Worm (Caenorhabditis elegans) whole organism, late embryonic: ENCODE measurements around the gene K02E2.11.

Experiments used
- C08G9.2 ChIP-seq: sonication (generic microtip); optimal IDR thresholded peaks from 2 replicates; lab custom pipeline; 2016; ENCODE audit warnings: mild to moderate bottlenecking, missing genetic modification characterization, moderate library complexity, missing compliant biosample characterization
- C38D4.7 ChIP-seq: fragments of 200-800 bp; sonication (Bioruptor generic); optimal IDR thresholded peaks from 2 replicates; lab custom pipeline; 2018; ENCODE audit warnings: mild to moderate bottlenecking, missing genetic modification characterization, moderate library complexity, missing compliant biosample characterization
- K02D7.2 ChIP-seq: sonication (generic microtip); optimal IDR thresholded peaks from 2 replicates; lab custom pipeline; 2017; ENCODE audit warnings: mild to moderate bottlenecking, missing genetic modification characterization, missing compliant biosample characterization
- T23F11.4 ChIP-seq: fragments of 200-800 bp; sonication (Bioruptor generic); optimal IDR thresholded peaks from 2 replicates; lab custom pipeline; 2018; ENCODE audit warnings: mild to moderate bottlenecking, missing genetic modification characterization, missing compliant biosample characterization
- ama-1 ChIP-seq: fragments of 150-350 bp; optimal IDR thresholded peaks from 2 replicates; lab custom pipeline; 2014
- ceh-18 ChIP-seq: sonication (generic microtip); optimal IDR thresholded peaks from 2 replicates; lab custom pipeline; 2016; ENCODE audit warnings: missing genetic modification characterization, missing compliant biosample characterization
- ceh-19 ChIP-seq: fragments of 200-800 bp; sonication (Bioruptor generic); optimal IDR thresholded peaks from 2 replicates; lab custom pipeline; 2018; ENCODE audit warnings: mild to moderate bottlenecking, missing genetic modification characterization, missing compliant biosample characterization
- ceh-2 ChIP-seq: sonication (generic microtip); optimal IDR thresholded peaks from 2 replicates; lab custom pipeline; 2016; ENCODE audit warnings: missing genotype, missing genetic modification characterization, missing compliant biosample characterization
- ceh-24 ChIP-seq: sonication (generic microtip); optimal IDR thresholded peaks from 2 replicates; lab custom pipeline; 2016; ENCODE audit warnings: mild to moderate bottlenecking, missing genetic modification characterization, missing compliant biosample characterization
- ceh-31 ChIP-seq: sonication (generic microtip); optimal IDR thresholded peaks from 2 replicates; lab custom pipeline; 2016; ENCODE audit warnings: missing genetic modification characterization, missing compliant biosample characterization
- ceh-9 ChIP-seq: sonication (generic microtip); optimal IDR thresholded peaks from 2 replicates; lab custom pipeline; 2016; ENCODE audit warnings: mild to moderate bottlenecking, missing genetic modification characterization, inconsistent platforms, missing compliant biosample characterization
- dve-1 ChIP-seq: sonication (generic microtip); optimal IDR thresholded peaks from 2 replicates; lab custom pipeline; 2017; ENCODE audit warnings: antibody characterized with exemption, mild to moderate bottlenecking, missing genetic modification characterization, missing compliant biosample characterization
- elt-2 ChIP-seq: sonication (generic microtip); optimal IDR thresholded peaks from 2 replicates; lab custom pipeline; 2016; ENCODE audit warnings: missing genetic modification reagents, missing genetic modification characterization, missing compliant biosample characterization
- eyg-1 ChIP-seq: sonication (generic microtip); optimal IDR thresholded peaks from 2 replicates; lab custom pipeline; 2016; ENCODE audit warnings: missing genotype, missing genetic modification characterization, missing compliant biosample characterization
- fkh-10 ChIP-seq: fragments of 150-350 bp; optimal IDR thresholded peaks from 2 replicates; lab custom pipeline; 2014; ENCODE audit warnings: missing biosample characterization, missing genetic modification reagents, missing genetic modification characterization
- hlh-30 ChIP-seq: sonication (generic microtip); optimal IDR thresholded peaks from 2 replicates; lab custom pipeline; 2017; ENCODE audit warnings: antibody characterized with exemption, missing genetic modification characterization, missing compliant biosample characterization; ENCODE audit not compliant: insufficient read depth
- hlh-6 ChIP-seq: sonication (generic microtip); optimal IDR thresholded peaks from 2 replicates; lab custom pipeline; 2016; ENCODE audit warnings: missing genotype, missing genetic modification characterization, missing compliant biosample characterization
- hlh-8 ChIP-seq: sonication (generic microtip); optimal IDR thresholded peaks from 2 replicates; lab custom pipeline; 2016; ENCODE audit warnings: missing genotype, missing genetic modification characterization, missing compliant biosample characterization
- lim-6 ChIP-seq: sonication (generic microtip); optimal IDR thresholded peaks from 2 replicates; lab custom pipeline; 2016; ENCODE audit warnings: missing genetic modification characterization, missing compliant biosample characterization
- nfya-1 ChIP-seq: sonication (generic microtip); optimal IDR thresholded peaks from 2 replicates; lab custom pipeline; 2017; ENCODE audit warnings: missing genetic modification characterization, mild to moderate bottlenecking, missing compliant biosample characterization, antibody characterized with exemption, moderate library complexity
- nhr-232 ChIP-seq: sonication (generic microtip); optimal IDR thresholded peaks from 2 replicates; lab custom pipeline; 2016; ENCODE audit warnings: missing genetic modification characterization, missing compliant biosample characterization
- npax-4 ChIP-seq: sonication (generic microtip); optimal IDR thresholded peaks from 2 replicates; lab custom pipeline; 2016; ENCODE audit warnings: missing genetic modification characterization, missing compliant biosample characterization
- odd-2 ChIP-seq: sonication (generic microtip); optimal IDR thresholded peaks from 2 replicates; lab custom pipeline; 2017; ENCODE audit warnings: antibody characterized with exemption, mild to moderate bottlenecking, missing genetic modification characterization, missing compliant biosample characterization
- pax-1 ChIP-seq: fragments of 150-350 bp; optimal IDR thresholded peaks from 2 replicates; lab custom pipeline; 2014; ENCODE audit warnings: missing biosample characterization, missing genetic modification characterization
- pha-4 ChIP-seq: fragments of 150-350 bp; optimal IDR thresholded peaks from 2 replicates; lab custom pipeline; 2018; ENCODE audit warnings: missing biosample characterization, missing genetic modification reagents, missing genetic modification characterization
- pqm-1 ChIP-seq: sonication (generic microtip); optimal IDR thresholded peaks from 2 replicates; lab custom pipeline; 2016; ENCODE audit warnings: missing genetic modification characterization, missing compliant biosample characterization
- pros-1 ChIP-seq: fragments of 150-350 bp; optimal IDR thresholded peaks from 2 replicates; lab custom pipeline; 2014; ENCODE audit warnings: missing biosample characterization, missing genetic modification reagents, missing genetic modification characterization
- tbx-7 ChIP-seq: sonication (generic microtip); optimal IDR thresholded peaks from 2 replicates; lab custom pipeline; 2016; ENCODE audit warnings: missing genotype, missing genetic modification characterization, missing compliant biosample characterization
- ttx-3 ChIP-seq: sonication (generic microtip); optimal IDR thresholded peaks from 2 replicates; lab custom pipeline; 2016; ENCODE audit warnings: missing genetic modification reagents, missing genetic modification characterization, missing compliant biosample characterization
- ztf-16 ChIP-seq: sonication (generic microtip); optimal IDR thresholded peaks from 2 replicates; lab custom pipeline; 2017; ENCODE audit warnings: missing genetic modification characterization, missing compliant biosample characterization

The K02E2.11 gene

DNA sequence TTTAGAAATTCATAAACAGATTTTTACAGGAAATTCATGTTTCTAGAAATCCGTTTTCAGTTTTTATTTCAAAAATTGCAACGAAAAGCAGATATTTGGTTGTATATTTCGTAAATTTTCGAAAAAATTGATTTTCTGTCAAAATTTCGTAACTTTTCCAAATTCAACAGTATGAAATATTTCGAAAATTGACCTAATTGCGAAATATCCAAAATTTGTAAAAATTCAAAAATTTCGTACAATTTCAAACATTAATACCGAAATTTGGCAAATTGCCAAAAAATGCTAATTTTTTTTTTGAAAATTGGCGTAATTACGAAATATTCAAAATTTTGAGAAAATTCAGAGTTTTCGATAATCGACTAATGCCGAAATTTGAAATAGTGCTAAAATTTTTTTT lies 30.8 kb downstream of the K02E2.11 start:
- TF ChIP-seq pax-1 (tag; lab: Kevin White, UChicago) (no peak), pha-4 (tag; lab: Kevin White, UChicago) (no peak), ama-1 (lab: Kevin White, UChicago) (no peak), nfya-1 (tag; lab: Kevin White, UChicago) (no peak), C38D4.7 (GFP tag; lab: Kevin White, UChicago) (no peak), ceh-9 (tag; lab: Kevin White, UChicago) (no peak), ttx-3 (tag; lab: Kevin White, UChicago) (no peak)
- TF ChIP-seq, all 69 proteins: peak for 0

DNA sequence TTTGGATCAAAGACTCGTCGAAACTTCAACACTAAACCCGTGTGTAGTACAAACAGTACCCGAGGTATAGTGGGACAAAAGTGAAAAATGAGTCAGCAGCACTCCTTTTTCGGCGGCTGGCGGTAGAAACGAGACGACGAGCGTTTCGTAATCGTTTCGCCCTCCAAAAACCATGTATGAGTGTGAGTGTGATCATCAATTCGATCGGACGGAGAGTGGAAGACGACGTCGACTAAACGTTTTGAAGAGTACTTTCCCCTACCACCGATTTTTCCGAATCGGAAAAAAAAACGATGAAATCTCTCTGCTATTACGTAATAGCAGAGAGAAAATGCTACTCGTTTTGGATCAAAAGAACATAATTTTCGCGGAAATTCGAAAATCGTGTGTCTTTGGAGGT lies 32.3 kb downstream of the K02E2.11 start:
- no peak for TF ChIP-seq eyg-1 (tag; lab: Kevin White, UChicago)
- TF ChIP-seq nhr-232 (tag; lab: Kevin White, UChicago) = no peak
- no peak for TF ChIP-seq lim-6 (tag; lab: Kevin White, UChicago)
- TF ChIP-seq pros-1 (tag; lab: Kevin White, UChicago) = no peak
- TF ChIP-seq K02D7.2 (tag; lab: Kevin White, UChicago) = no peak
- TF ChIP-seq ceh-18 (tag; lab: Kevin White, UChicago) = no peak

DNA sequence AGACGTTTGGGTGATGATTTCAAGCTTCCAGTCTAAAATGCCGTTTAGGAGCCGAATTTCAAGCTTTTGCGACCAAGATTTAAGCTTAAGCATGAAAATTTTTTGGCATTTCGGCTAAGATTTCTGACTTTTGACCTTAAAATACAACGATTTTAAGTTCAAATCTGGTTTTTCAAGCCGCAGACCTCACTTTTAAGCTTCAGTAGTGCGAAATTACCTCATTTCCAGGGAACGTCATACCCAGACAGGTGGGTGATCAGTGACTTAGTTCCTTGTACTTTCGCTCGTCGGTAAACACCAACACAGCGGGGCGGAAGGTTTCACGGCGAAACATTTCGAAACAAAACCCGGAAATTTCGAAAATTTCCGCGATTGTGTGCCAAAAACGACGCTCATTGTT lies 33.2 kb downstream of the K02E2.11 start:
- TF ChIP-seq npax-4 (tag; lab: Kevin White, UChicago) (no peak), ceh-19 (GFP tag; lab: Kevin White, UChicago) (no peak), C08G9.2 (no peak), ztf-16 (tag; lab: Kevin White, UChicago) (no peak), T23F11.4 (GFP tag; lab: Kevin White, UChicago) (no peak), dve-1 (tag; lab: Kevin White, UChicago) (no peak), fkh-10 (GFP tag; lab: Kevin White, UChicago) (no peak), nhr-232 (tag; lab: Kevin White, UChicago) (no peak), pqm-1 (no peak), odd-2 (tag; lab: Kevin White, UChicago) (no peak), hlh-30 (tag; lab: Kevin White, UChicago) (no peak), hlh-6 (no peak), ceh-24 (no peak), pax-1 (tag; lab: Kevin White, UChicago) (no peak)

DNA sequence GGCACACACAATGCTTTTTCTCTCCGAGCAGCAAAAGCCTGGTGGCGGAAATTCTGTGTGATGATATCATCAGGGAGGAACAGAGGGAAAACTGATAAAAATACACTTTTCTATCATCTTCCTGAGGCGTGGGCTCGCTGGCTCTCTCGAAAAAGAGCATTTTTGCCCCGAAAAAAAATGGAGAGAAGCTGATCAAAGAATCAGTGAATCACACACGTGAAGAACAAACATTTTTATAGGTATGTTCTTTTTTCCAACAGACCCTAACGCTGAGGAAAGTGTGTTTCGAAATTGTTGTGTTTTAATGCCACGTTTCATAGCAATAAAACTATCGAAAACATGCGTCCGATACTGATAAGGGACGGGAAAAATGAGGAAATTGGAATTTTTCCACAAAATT lies 33.7 kb downstream of the K02E2.11 start:
- TF ChIP-seq eyg-1 (tag; lab: Kevin White, UChicago) = no peak
- TF ChIP-seq elt-2 (tag; lab: Kevin White, UChicago) = peak; percentile 5

DNA sequence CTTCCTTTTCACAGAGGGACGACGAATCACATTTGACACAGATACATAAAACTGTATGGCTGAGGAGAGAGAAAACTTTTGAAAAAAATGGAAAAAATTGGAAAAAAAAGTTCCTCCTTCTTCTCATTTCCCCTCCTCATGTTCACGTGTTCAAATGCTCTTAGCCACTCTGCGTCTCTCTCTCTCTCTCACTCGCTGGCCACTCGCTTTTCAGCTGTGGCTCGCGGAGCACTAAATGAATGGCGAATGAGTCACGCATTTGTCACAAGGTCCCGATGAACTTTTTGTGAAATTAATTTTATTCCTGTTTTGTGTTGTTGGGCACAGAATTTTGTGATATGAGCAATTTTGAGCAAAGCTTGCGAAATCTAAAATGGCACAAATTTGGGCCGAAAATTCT lies 34.7 kb downstream of the K02E2.11 start:
- TF ChIP-seq nfya-1 (tag; lab: Kevin White, UChicago) (peak; percentile 19), ceh-31 (tag; lab: Kevin White, UChicago) (no peak), ceh-2 (no peak), hlh-30 (tag; lab: Kevin White, UChicago) (peak; percentile 36), hlh-8 (tag; lab: Kevin White, UChicago) (no peak)

DNA sequence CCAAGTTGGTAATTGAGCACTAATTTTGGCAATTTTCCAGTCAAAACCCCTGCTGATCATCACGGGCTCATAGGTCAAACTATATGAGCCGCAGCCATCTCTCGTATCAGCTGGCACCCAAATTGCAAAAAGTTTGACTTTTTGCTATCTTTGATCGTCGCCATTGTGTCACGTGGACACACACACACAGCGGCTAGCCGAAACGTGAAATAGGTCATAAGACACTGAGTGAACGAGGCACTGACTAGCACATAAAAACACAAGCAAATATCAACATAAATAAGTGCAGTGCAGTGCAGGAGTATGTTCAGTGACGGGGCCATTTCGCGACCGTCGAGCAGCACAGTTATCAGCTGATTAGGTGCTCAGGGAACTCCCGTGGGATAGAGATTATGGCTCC lies 35.7 kb downstream of the K02E2.11 start:
- no peak for TF ChIP-seq ceh-19 (GFP tag; lab: Kevin White, UChicago)
- peak; percentile 20 for TF ChIP-seq elt-2 (tag; lab: Kevin White, UChicago)
- TF ChIP-seq fkh-10 (GFP tag; lab: Kevin White, UChicago) = no peak
- peak; percentile 77 for TF ChIP-seq hlh-30 (tag; lab: Kevin White, UChicago)
- TF ChIP-seq ceh-24 = no peak
- no peak for TF ChIP-seq tbx-7 (tag; lab: Kevin White, UChicago)
